Fruit fly (Drosophila melanogaster): Measurements from ENCODE around the gene CG5355.

- TF ChIP-seq OdsH (GFP tag; optimal IDR thresholded peaks at IDR 0.05) (no peak), CG6854 (GFP tag; optimal IDR thresholded peaks at IDR 0.05) (no peak), eg (GFP tag; IDR thresholded peaks at IDR 0.05) (no peak), CG11762 (GFP tag; optimal IDR thresholded peaks at IDR 0.05; ENCODE audit: insufficient read depth) (no peak), dsx (GFP tag; optimal IDR thresholded peaks at IDR 0.05; ENCODE audit: poor library complexity, severe bottlenecking) (no peak), CG32006 (GFP tag; optimal IDR thresholded peaks at IDR 0.05) (no peak), fd85E (GFP tag; optimal IDR thresholded peaks at IDR 0.05) (no peak), CG31627 (GFP tag; optimal IDR thresholded peaks at IDR 0.05) (no peak), CG6276 (GFP tag; optimal IDR thresholded peaks at IDR 0.05) (no peak), Sox14 (GFP tag; optimal IDR thresholded peaks at IDR 0.05) (no peak), topi (GFP tag; optimal IDR thresholded peaks at IDR 0.05) (no peak)
Measured at dm6 chr2L:10373605-10374269, 39.5 kb downstream of the CG5355 start, which contains the start of gene rho-5.
